Worm (Caenorhabditis elegans) whole organism, L4/young adult: ENCODE results near the gene ZK816.3.

Experiments used
- W03F9.2 ChIP-seq: fragments of 150-350 bp; optimal IDR thresholded peaks from 2 replicates; lab custom pipeline; 2014; ENCODE audit warnings: missing biosample characterization, missing genetic modification characterization
- dao-5 ChIP-seq: sonication (generic microtip); optimal IDR thresholded peaks from 2 replicates; lab custom pipeline; 2016; ENCODE audit warnings: missing genotype, missing genetic modification characterization, moderate library complexity, missing compliant biosample characterization
- him-1 ChIP-seq: sonication (generic microtip); optimal IDR thresholded peaks from 2 replicates; lab custom pipeline; 2016; ENCODE audit warnings: missing genotype, missing genetic modification reagents, missing genetic modification characterization, missing compliant biosample characterization

ZK816.3 gene

DNA sequence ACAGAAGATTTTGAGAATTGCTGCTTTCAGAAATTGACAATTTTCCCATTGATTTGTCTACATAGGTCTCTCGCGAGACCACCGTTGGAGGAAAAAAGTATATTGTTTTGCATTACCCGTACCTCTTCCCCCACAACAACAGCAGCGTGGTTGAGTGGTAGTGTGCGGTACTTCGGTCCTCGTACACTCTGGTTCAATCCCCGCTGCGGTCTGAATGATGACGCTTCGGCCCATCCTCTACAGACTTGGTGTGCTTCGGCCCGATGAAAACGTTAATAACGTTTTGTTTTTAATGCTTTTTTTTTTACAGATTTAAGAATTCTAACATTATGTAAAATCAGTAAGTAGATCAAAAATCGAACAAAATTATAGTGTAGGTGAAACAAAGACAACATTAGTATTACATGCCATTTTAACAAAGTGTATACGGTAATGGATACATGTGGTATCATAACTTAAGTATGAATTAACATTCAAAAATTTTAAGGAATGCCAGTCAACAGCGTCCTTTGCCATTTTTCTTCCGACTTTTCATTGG, at the start of gene ZK816.3:
TSS of gene ZK816.3 (plus strand) at position 488 of the 538 bp plus-strand sequence.
- TF ChIP-seq dao-5 (tag; lab: Kevin White, UChicago) (no peak), him-1 (tag; lab: Kevin White, UChicago) (no peak), W03F9.2 (tag; lab: Kevin White, UChicago) (no peak)

- no peak for TF ChIP-seq dao-5 (tag; lab: Kevin White, UChicago)
- no peak for TF ChIP-seq W03F9.2 (tag; lab: Kevin White, UChicago)
- TF ChIP-seq him-1 (tag; lab: Kevin White, UChicago), result no peak
These were observed 49.6 kb upstream of the ZK816.3 start, which contains the start of gene K09C4.1 for ce11 chrX:3298582-3298981. Gene K09C4.1, plus strand, starts transcription at chrX:3298882.

DNA sequence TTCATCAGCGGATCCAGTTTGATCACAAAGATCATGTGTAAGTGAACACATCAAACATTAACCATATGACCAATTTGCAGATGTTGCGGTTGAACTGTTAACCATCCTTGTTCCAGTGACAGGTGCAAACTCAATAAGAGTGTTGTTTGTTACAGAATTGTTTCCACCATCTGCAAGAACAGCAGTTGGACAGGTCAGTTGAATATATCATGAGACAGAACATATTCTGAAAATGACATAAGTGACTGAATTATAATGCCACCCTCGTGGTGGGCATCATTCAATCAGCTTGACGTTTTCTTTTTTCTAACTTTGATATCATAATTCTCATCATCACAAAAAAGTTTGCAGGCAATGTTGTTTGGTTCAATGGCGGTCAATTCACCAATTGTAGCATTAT, 47.6 kb upstream of the ZK816.3 start:
- no peak for TF ChIP-seq W03F9.2 (tag; lab: Kevin White, UChicago)
- TF ChIP-seq him-1 (tag; lab: Kevin White, UChicago), result no peak
- TF ChIP-seq dao-5 (tag; lab: Kevin White, UChicago), result no peak

DNA sequence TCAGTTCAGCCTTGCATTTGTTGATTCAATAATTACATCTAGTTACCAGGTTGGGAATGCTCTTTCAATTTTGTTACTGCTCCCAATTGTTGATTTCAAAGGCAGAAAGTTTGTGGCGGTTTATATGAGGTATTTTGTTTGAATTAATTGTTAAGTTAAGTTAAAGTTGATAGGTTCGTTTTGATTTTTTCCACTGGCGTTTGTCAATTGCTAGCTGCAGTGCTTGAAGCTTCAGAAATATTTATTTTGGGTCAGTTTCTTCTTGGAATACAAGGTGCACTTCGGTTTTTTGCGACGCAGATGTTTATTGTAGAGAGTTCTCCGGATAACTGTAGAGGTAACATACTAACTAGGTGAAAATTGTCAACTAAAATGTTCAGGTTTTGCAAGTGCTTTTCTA, 46.4 kb upstream of the ZK816.3 start, which contains the start of gene F11D5.5:
TSS of gene F11D5.5 (plus strand) at position 301 of the 400 bp plus-strand sequence.
- TF ChIP-seq dao-5 (tag; lab: Kevin White, UChicago), result no peak
- no peak for TF ChIP-seq W03F9.2 (tag; lab: Kevin White, UChicago)
- no peak for TF ChIP-seq him-1 (tag; lab: Kevin White, UChicago)

DNA sequence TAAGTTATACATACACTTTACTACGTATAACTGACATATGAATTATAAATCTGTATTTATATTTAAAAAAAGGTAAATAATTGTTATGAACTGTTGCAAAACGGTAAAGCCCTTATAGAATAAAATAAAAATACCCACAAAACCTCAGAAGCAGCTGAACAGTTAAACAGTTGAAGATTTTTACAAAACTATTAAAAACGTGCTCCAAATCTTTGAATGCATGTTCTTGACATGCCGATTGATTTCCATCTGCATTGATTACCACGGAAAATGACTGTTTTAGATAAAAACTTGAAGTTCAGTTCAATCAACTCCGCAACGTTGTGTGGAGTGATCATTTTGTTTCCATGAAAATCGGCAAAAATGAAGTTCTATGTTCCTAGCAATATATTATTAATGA, 44.1 kb upstream of the ZK816.3 start, which contains the start of gene F11D5.7:
TSS of gene F11D5.7 (plus strand) at position 301 of the 400 bp plus-strand sequence.
- TF ChIP-seq dao-5 (tag; lab: Kevin White, UChicago), result no peak
- TF ChIP-seq W03F9.2 (tag; lab: Kevin White, UChicago), result no peak
- no peak for TF ChIP-seq him-1 (tag; lab: Kevin White, UChicago)

DNA sequence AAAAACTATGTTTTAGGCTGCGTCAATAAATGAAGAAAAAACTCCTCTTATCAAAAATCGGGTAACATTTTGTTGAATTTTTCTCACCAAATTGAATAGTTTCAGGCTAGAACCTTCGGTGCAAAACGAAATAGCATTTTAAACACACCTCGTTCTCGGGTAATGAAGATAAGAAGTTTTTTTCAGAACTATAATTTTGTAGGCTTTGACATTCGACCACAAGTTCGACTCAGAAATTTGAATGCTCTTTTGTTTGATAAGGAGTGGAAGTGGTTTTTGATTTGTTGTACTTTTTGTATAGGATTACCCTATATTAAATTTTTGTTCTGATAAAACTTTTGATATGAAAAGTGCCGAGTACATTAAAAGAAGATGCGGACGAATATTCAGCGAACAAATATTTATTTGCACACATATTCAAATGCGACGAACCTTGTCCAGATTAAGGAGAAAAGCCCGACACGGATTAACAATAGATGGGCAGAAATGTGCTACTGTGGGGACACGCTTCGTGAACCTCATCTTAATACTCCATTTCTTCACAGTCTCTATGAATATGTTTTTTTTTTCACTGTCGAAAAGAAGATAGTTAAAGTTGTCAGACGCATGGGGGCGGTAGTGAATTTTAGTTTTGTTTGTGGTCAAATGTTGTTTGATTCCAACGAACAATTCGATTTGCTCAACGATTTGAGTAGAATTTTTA, 41.4 kb upstream of the ZK816.3 start:
- TF ChIP-seq him-1 (tag; lab: Kevin White, UChicago), result no peak
- TF ChIP-seq dao-5 (tag; lab: Kevin White, UChicago), result no peak
- no peak for TF ChIP-seq W03F9.2 (tag; lab: Kevin White, UChicago)

DNA sequence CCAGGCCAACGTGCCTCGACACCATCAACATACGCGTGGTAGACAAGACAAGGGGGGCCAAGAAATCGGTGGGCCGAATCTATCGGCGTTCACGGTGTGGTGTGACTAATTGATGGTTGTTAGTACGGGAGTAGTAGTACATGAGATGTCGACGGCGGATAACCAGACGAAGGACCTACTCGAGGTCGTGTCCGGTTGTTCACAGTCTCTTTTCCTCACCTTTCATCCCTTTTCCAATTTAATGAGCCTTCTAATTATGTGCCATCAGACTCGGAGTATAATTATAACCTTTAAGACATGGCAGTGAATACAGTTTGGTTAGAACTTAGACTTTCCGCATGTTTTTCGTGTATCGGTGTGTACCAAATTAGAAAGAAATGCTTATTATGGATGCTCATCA, 37.5 kb upstream of the ZK816.3 start:
- TF ChIP-seq him-1 (tag; lab: Kevin White, UChicago) (no peak), dao-5 (tag; lab: Kevin White, UChicago) (no peak), W03F9.2 (tag; lab: Kevin White, UChicago) (no peak)

- no peak for TF ChIP-seq W03F9.2 (tag; lab: Kevin White, UChicago)
- TF ChIP-seq him-1 (tag; lab: Kevin White, UChicago), result no peak
- TF ChIP-seq dao-5 (tag; lab: Kevin White, UChicago), result no peak
These were observed 34.3 kb upstream of the ZK816.3 start for ce11 chrX:3313939-3314338.

- TF ChIP-seq him-1 (tag; lab: Kevin White, UChicago) (no peak), W03F9.2 (tag; lab: Kevin White, UChicago) (no peak), dao-5 (tag; lab: Kevin White, UChicago) (no peak)
These were observed 33.2 kb upstream of the ZK816.3 start, which contains the start of gene ddr-2 for ce11 chrX:3315014-3315413. Gene ddr-2, plus strand, starts transcription at chrX:3315314.

- TF ChIP-seq dao-5 (tag; lab: Kevin White, UChicago) (no peak), him-1 (tag; lab: Kevin White, UChicago) (no peak), W03F9.2 (tag; lab: Kevin White, UChicago) (no peak)
These were observed 32.1 kb upstream of the ZK816.3 start for ce11 chrX:3315891-3316657.

DNA sequence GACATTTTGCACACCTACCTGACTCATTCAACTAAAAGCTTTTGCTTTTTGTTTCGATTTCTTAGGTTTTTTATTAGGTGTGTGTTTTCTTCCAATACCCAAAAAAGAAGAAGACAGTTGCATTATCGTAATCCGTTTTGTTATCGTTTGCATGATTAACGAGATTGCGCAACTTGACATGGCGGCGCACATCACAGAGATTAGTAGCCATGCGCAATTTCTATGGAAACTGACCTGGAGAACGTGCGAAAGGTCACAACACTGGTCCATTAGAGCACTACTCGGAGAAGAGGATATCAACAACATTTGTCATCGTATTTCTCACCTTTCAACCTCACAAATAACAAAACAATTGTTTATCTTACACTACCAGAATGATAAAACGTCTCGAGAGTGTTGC, 31.4 kb upstream of the ZK816.3 start:
- TF ChIP-seq W03F9.2 (tag; lab: Kevin White, UChicago) (no peak), dao-5 (tag; lab: Kevin White, UChicago) (no peak), him-1 (tag; lab: Kevin White, UChicago) (no peak)

DNA sequence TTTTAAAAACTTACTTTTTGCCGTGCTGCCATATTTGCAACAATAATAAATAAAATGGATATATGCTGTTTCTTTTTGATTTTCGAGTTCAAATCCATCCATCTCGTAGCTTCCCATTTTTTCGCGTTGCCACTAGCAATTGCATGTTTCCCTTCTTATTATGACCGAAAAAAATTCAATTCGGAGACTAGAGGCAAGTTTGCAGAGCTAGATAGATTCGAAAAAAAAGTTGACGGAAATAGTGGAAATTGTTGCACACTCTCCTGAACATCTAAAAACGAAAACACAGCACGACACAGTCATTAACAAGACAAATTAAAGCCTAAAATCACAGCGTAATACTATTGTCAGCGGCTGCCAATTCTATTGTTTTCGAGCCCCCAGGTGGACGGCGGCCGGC, 22.0 kb upstream of the ZK816.3 start, which contains the start of gene F11D5.6:
TSS of gene F11D5.6 (minus strand) at position 101 of the 400 bp plus-strand sequence.
- TF ChIP-seq W03F9.2 (tag; lab: Kevin White, UChicago) (no peak), him-1 (tag; lab: Kevin White, UChicago) (no peak), dao-5 (tag; lab: Kevin White, UChicago) (no peak)

ce11 chrX:3332824-3333223, 15.4 kb upstream of the ZK816.3 start, which contains the start of gene F11D5.1:
Gene F11D5.1, plus strand, starts transcription at chrX:3333124.
- TF ChIP-seq dao-5 (tag; lab: Kevin White, UChicago) (no peak), W03F9.2 (tag; lab: Kevin White, UChicago) (no peak)
